Worm (Caenorhabditis elegans) whole organism, young adult: ENCODE results near the gene H02F09.3.

ENCODE experiments used
- D2030.7 ChIP-seq: fragments of 200-800 bp; sonication (Bioruptor generic); IDR thresholded peaks from 2 replicates; pipeline ENCODE4 v1.3.6; 2022; ENCODE audit warnings: missing genetic modification reagents, missing genetic modification characterization, missing compliant biosample characterization
- F23B12.7 ChIP-seq: sonication (generic microtip); optimal IDR thresholded peaks from 2 replicates; lab custom pipeline; 2017; ENCODE audit warnings: missing genetic modification characterization, mild to moderate bottlenecking, missing compliant biosample characterization, antibody characterized with exemption, moderate library complexity; ENCODE audit not compliant: insufficient read depth
- F57C9.4 ChIP-seq: sonication (generic microtip); optimal IDR thresholded peaks from 2 replicates; lab custom pipeline; 2017; ENCODE audit warnings: mild to moderate bottlenecking, missing genetic modification characterization, missing compliant biosample characterization
- Y95B8A.8 ChIP-seq: fragments of 200-800 bp; sonication (Bioruptor generic); IDR thresholded peaks from 2 replicates; pipeline ENCODE4 v1.3.6; 2022; ENCODE audit warnings: missing genetic modification reagents, missing genetic modification characterization, missing compliant biosample characterization
- ZK185.1 ChIP-seq: sonication (generic microtip); optimal IDR thresholded peaks from 2 replicates; lab custom pipeline; 2016; ENCODE audit warnings: mild to moderate bottlenecking, missing genetic modification characterization, missing compliant biosample characterization; ENCODE audit not compliant: poor library complexity, severe bottlenecking
- attf-3 ChIP-seq: fragments of 200-800 bp; sonication (Bioruptor generic); conservative IDR thresholded peaks from 2 replicates; pipeline ENCODE4 v1.3.6; 2022; ENCODE audit warnings: missing genetic modification reagents, missing genetic modification characterization, missing compliant biosample characterization
- attf-5 ChIP-seq: fragments of 200-800 bp; sonication (Bioruptor generic); optimal IDR thresholded peaks from 2 replicates; lab custom pipeline; 2018; ENCODE audit warnings: mild to moderate bottlenecking, missing genetic modification characterization, missing compliant biosample characterization
- cebp-1 ChIP-seq, 2 experiments: fragments of 200-800 bp in 1 of 2; sonication (Bioruptor generic) in 1 of 2; sonication (generic microtip) in 1 of 2; IDR thresholded peaks in 1 of 2; optimal IDR thresholded peaks in 1 of 2; 2 replicates each; pipeline versions ENCODE4 v1.3.6 to Lab custom; 2017 to 2022; ENCODE audit warnings: missing compliant biosample characterization in 2 of 2, missing genetic modification characterization in 2 of 2, mild to moderate bottlenecking in 1 of 2, missing genetic modification reagents in 1 of 2, moderate library complexity in 1 of 2
- ceh-27 ChIP-seq: fragments of 200-800 bp; sonication (Bioruptor generic); optimal IDR thresholded peaks from 2 replicates; lab custom pipeline; 2018; ENCODE audit warnings: mild to moderate bottlenecking, missing genetic modification characterization, moderate library complexity, missing compliant biosample characterization
- die-1 ChIP-seq: sonication (generic microtip); optimal IDR thresholded peaks from 2 replicates; lab custom pipeline; 2016; ENCODE audit warnings: missing genotype, mild to moderate bottlenecking, missing genetic modification characterization, missing compliant biosample characterization
- egrh-3 ChIP-seq: fragments of 200-800 bp; sonication (Bioruptor generic); IDR thresholded peaks from 2 replicates; pipeline ENCODE4 v1.3.6; 2022; ENCODE audit warnings: missing genetic modification reagents, missing genetic modification characterization, missing compliant biosample characterization
- him-1 ChIP-seq: sonication (generic microtip); optimal IDR thresholded peaks from 2 replicates; lab custom pipeline; 2016; ENCODE audit warnings: missing genotype, missing genetic modification reagents, missing genetic modification characterization, missing compliant biosample characterization
- hlh-26 ChIP-seq: fragments of 200-800 bp; sonication (Bioruptor generic); conservative IDR thresholded peaks from 2 replicates; pipeline ENCODE4 v1.3.6; 2022; ENCODE audit warnings: missing genetic modification reagents, missing genetic modification characterization, missing compliant biosample characterization
- hmg-1.2 ChIP-seq: fragments of 200-800 bp; sonication (Bioruptor generic); IDR thresholded peaks from 2 replicates; pipeline ENCODE4 v1.3.6; 2022; ENCODE audit warnings: missing genetic modification reagents, missing genetic modification characterization, missing compliant biosample characterization
- lag-1 ChIP-seq: fragments of 200-800 bp; sonication (Bioruptor generic); IDR thresholded peaks from 2 replicates; pipeline ENCODE4 v1.3.6; 2022; ENCODE audit warnings: missing genetic modification reagents, missing genetic modification characterization, missing compliant biosample characterization
- let-607 ChIP-seq, 2 experiments: fragments of 200-800 bp in 1 of 2; sonication (Bioruptor generic) in 1 of 2; sonication (generic microtip) in 1 of 2; optimal IDR thresholded peaks; 2 replicates each; lab custom pipeline; 2016 to 2018; ENCODE audit warnings: mild to moderate bottlenecking in 2 of 2, missing compliant biosample characterization in 2 of 2, missing genetic modification characterization in 2 of 2, moderate library complexity in 2 of 2, missing genotype in 1 of 2
- lin-54 ChIP-seq: fragments of 200-800 bp; sonication (Bioruptor generic); optimal IDR thresholded peaks from 2 replicates; lab custom pipeline; 2018; ENCODE audit warnings: mild to moderate bottlenecking, missing genetic modification characterization, missing compliant biosample characterization
- lir-1 ChIP-seq: fragments of 200-800 bp; sonication (Bioruptor generic); conservative IDR thresholded peaks from 2 replicates; pipeline ENCODE4 v1.3.6; 2022; ENCODE audit warnings: missing genetic modification reagents, missing genetic modification characterization, missing compliant biosample characterization
- lsl-1 ChIP-seq: fragments of 200-800 bp; sonication (Bioruptor generic); optimal IDR thresholded peaks from 2 replicates; lab custom pipeline; 2018; ENCODE audit warnings: mild to moderate bottlenecking, missing genetic modification characterization, moderate library complexity, missing compliant biosample characterization
- madf-3 ChIP-seq: fragments of 200-800 bp; sonication (Bioruptor generic); IDR thresholded peaks from 2 replicates; pipeline ENCODE4 v1.3.6; 2022; ENCODE audit warnings: missing genetic modification reagents, missing genetic modification characterization, missing compliant biosample characterization
- mel-28 ChIP-seq: sonication (generic microtip); optimal IDR thresholded peaks from 2 replicates; lab custom pipeline; 2016; ENCODE audit warnings: borderline replicate concordance, mild to moderate bottlenecking, missing genetic modification characterization, missing compliant biosample characterization
- nfya-1 ChIP-seq: sonication (generic microtip); optimal IDR thresholded peaks from 2 replicates; lab custom pipeline; 2017; ENCODE audit warnings: antibody characterized with exemption, missing compliant biosample characterization, missing genetic modification characterization, borderline replicate concordance; ENCODE audit not compliant: insufficient read depth
- nfya-2 ChIP-seq: fragments of 200-800 bp; sonication (Bioruptor generic); IDR thresholded peaks from 2 replicates; pipeline ENCODE4 v1.3.6; 2022; ENCODE audit warnings: missing genetic modification reagents, missing genetic modification characterization, missing compliant biosample characterization
- nhr-120 ChIP-seq: fragments of 200-800 bp; sonication (Bioruptor generic); IDR thresholded peaks from 2 replicates; pipeline ENCODE4 v1.3.6; 2022; ENCODE audit warnings: missing genetic modification characterization, missing compliant biosample characterization
- nhr-179 ChIP-seq: sonication (generic microtip); optimal IDR thresholded peaks from 2 replicates; lab custom pipeline; 2016; ENCODE audit warnings: mild to moderate bottlenecking, missing genetic modification characterization, missing compliant biosample characterization
- nhr-80 ChIP-seq: sonication (generic microtip); optimal IDR thresholded peaks from 2 replicates; lab custom pipeline; 2016; ENCODE audit warnings: missing genetic modification characterization, missing compliant biosample characterization
- nhr-90 ChIP-seq: sonication (generic microtip); optimal IDR thresholded peaks from 2 replicates; lab custom pipeline; 2016; ENCODE audit warnings: missing genotype, mild to moderate bottlenecking, missing genetic modification characterization, missing compliant biosample characterization
- pbrm-1 ChIP-seq: fragments of 200-800 bp; sonication (Bioruptor generic); IDR thresholded peaks from 2 replicates; pipeline ENCODE4 v1.3.6; 2022; ENCODE audit warnings: missing genetic modification reagents, missing genetic modification characterization, missing compliant biosample characterization
- repo-1 ChIP-seq: sonication (generic microtip); optimal IDR thresholded peaks from 2 replicates; lab custom pipeline; 2017; ENCODE audit warnings: mild to moderate bottlenecking, missing genetic modification characterization, missing compliant biosample characterization
- rpc-1 ChIP-seq, 2 experiments: fragments of 150-350 bp in 1 of 2; sonication (generic microtip) in 1 of 2; optimal IDR thresholded peaks; 2 replicates each; lab custom pipeline; 2014 to 2018; ENCODE audit warnings: missing biosample characterization in 1 of 2, missing genetic modification characterization in 1 of 2, missing genetic modification reagents in 1 of 2, missing genotype in 1 of 2
- somi-1 ChIP-seq: fragments of 200-800 bp; sonication (Bioruptor generic); optimal IDR thresholded peaks from 2 replicates; lab custom pipeline; 2018; ENCODE audit warnings: mild to moderate bottlenecking, missing genetic modification characterization, missing compliant biosample characterization
- tbp1 ChIP-seq: fragments of 200-800 bp; sonication (Bioruptor generic); optimal IDR thresholded peaks from 2 replicates; lab custom pipeline; 2018; ENCODE audit warnings: mild to moderate bottlenecking, missing genetic modification characterization, missing compliant biosample characterization
- xnd-1 ChIP-seq: sonication (generic microtip); optimal IDR thresholded peaks from 2 replicates; lab custom pipeline; 2016; ENCODE audit warnings: missing genotype, missing genetic modification reagents, missing genetic modification characterization, missing compliant biosample characterization
- zfh-2 ChIP-seq: fragments of 200-800 bp; sonication (Bioruptor generic); conservative IDR thresholded peaks from 2 replicates; pipeline ENCODE4 v1.3.6; 2022; ENCODE audit warnings: missing genetic modification reagents, missing genetic modification characterization, missing compliant biosample characterization

H02F09.3 gene

ce11 chrX:1523272-1523671, 45.2 kb upstream of the H02F09.3 start:
- no peak for TF ChIP-seq Y95B8A.8 (GFP tag; lab: Robert Waterston, UW)
- TF ChIP-seq lsl-1 (GFP tag; lab: Kevin White, UChicago), result no peak
- TF ChIP-seq repo-1 (tag; lab: Kevin White, UChicago), result no peak
- TF ChIP-seq pbrm-1 (GFP tag; lab: Robert Waterston, UW), result no peak
- no peak for TF ChIP-seq ZK185.1 (tag; lab: Kevin White, UChicago)
- TF ChIP-seq, all 124 proteins: peak for 0

- no peak for TF ChIP-seq lir-1 (GFP tag; lab: Robert Waterston, UW)
- peak; percentile 83 for TF ChIP-seq zfh-2 (GFP tag; lab: Robert Waterston, UW)
- TF ChIP-seq die-1 (tag; lab: Kevin White, UChicago), result no peak
- no peak for TF ChIP-seq nfya-1
- TF ChIP-seq nhr-90 (tag; lab: Kevin White, UChicago), result no peak
- peak; percentile 25 for TF ChIP-seq F23B12.7 (tag; lab: Kevin White, UChicago)
- TF ChIP-seq let-607 (tag; optimal IDR thresholded peaks at IDR 0.05; lab: Kevin White, UChicago), result no peak
- no peak for TF ChIP-seq xnd-1 (tag; lab: Kevin White, UChicago)
- TF ChIP-seq somi-1, result no peak
- peak; percentile 2 for TF ChIP-seq attf-5
- TF ChIP-seq nhr-120 (GFP tag; lab: Robert Waterston, UW), result no peak
- no peak for TF ChIP-seq F57C9.4 (tag; lab: Kevin White, UChicago)
- no peak for TF ChIP-seq attf-3
- TF ChIP-seq madf-3 (GFP tag; lab: Robert Waterston, UW), result no peak
- peak; percentile 47 for TF ChIP-seq egrh-3 (GFP tag; lab: Robert Waterston, UW)
- no peak for TF ChIP-seq nhr-179 (tag; lab: Kevin White, UChicago)
- no peak for TF ChIP-seq hlh-26 (GFP tag; lab: Robert Waterston, UW)
- TF ChIP-seq rpc-1 (optimal IDR thresholded peaks at IDR 0.05; lab: Kevin White, UChicago), result no peak
- TF ChIP-seq rpc-1 (tag; optimal IDR thresholded peaks at IDR 0.05; lab: Kevin White, UChicago), result no peak
- no peak for TF ChIP-seq mel-28
- TF ChIP-seq ceh-27, result peak; percentile 50
- TF ChIP-seq him-1 (tag; lab: Kevin White, UChicago), result no peak
- no peak for TF ChIP-seq tbp1 (GFP tag; lab: Kevin White, UChicago)
- peak; percentile 69; the same call in 1 of the 2 replicates for TF ChIP-seq hmg-1.2 (GFP tag; lab: Robert Waterston, UW)
- no peak for TF ChIP-seq D2030.7 (GFP tag; lab: Robert Waterston, UW)
- no peak for TF ChIP-seq cebp-1 (GFP tag; IDR thresholded peaks at IDR 0.05; lab: Robert Waterston, UW)
- peak; percentile 39 for TF ChIP-seq cebp-1 (tag; optimal IDR thresholded peaks at IDR 0.05; lab: Kevin White, UChicago)
- TF ChIP-seq lag-1, result no peak
- TF ChIP-seq nfya-2, result no peak
These were observed 43.9 kb upstream of the H02F09.3 start for ce11 chrX:1524559-1524958.

- TF ChIP-seq lin-54, result no peak
- no peak for TF ChIP-seq attf-5
- TF ChIP-seq nhr-80 (tag; lab: Kevin White, UChicago), result peak; percentile 23
- TF ChIP-seq, all 124 proteins: peak for 1
These were observed 42.8 kb upstream of the H02F09.3 start for ce11 chrX:1525511-1526172.
